Worm (Caenorhabditis elegans): ENCODE results near the gene fip-4.

DNA sequence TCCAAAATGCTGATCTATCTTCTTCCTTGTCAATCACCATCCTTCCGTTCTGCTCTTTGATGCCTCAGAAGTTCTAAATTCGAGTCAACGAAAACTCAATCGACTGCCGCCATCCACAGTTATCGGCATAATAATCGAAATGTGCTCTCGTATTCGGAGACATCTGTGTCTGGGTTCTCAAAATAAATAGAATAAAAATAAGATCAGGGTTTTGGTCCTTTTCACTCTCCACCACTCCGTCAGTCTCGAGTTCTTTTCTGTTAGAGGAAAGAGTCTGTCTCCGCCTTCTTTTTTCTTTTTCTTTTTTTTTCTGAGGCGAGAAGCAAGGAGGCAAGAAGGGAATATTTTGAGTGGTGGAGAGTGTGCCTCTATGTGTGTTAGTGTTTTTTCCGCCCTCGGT, 12.7 kb upstream of the fip-4 start, which contains the start of gene F41E6.17:
- TF ChIP-seq nfya-2 (GFP tag; IDR thresholded peaks at IDR 0.05) (no peak), Y56A3A.18 (GFP tag; IDR thresholded peaks at IDR 0.05) (no peak), F49E8.2 (tag; optimal IDR thresholded peaks at IDR 0.05; ENCODE audit: insufficient read depth) (no peak), ama-1 (optimal IDR thresholded peaks at IDR 0.05) (no peak), ama-1 (GFP tag; optimal IDR thresholded peaks at IDR 0.05) (no peak), repo-1 (tag; optimal IDR thresholded peaks at IDR 0.05) (no peak), T07F8.4 (tag; optimal IDR thresholded peaks at IDR 0.05) (no peak), madf-6 (GFP tag; IDR thresholded peaks at IDR 0.05) (no peak), snpc-4 (GFP tag; optimal IDR thresholded peaks at IDR 0.05) (no peak), snpc-4 (tag; optimal IDR thresholded peaks at IDR 0.05) (no peak)
